Fruit fly (Drosophila melanogaster) whole organism, embryonic: Measurements from ENCODE around the gene Gs2.
A peak's percentile ranks its signal among the peaks of the same experiment; 100 is the strongest.

Source experiments
- ATbp ChIP-seq: fragments of 200-800 bp; sonication (Bioruptor generic); optimal IDR thresholded peaks from 2 replicates; lab custom pipeline; 2017; ENCODE audit warnings: missing biosample characterization, mild to moderate bottlenecking, missing genetic modification characterization, missing genetic modification reagents
- Atf-2 ChIP-seq: fragments of 200-800 bp; sonication (Bioruptor generic); optimal IDR thresholded peaks from 2 replicates; lab custom pipeline; 2016; ENCODE audit warnings: missing biosample characterization, missing genetic modification characterization
- Atf3 ChIP-seq: fragments of 200-800 bp; sonication (Bioruptor generic); optimal IDR thresholded peaks from 3 replicates; lab custom pipeline; 2016; ENCODE audit warnings: missing biosample characterization, missing genetic modification characterization
- B-H1 ChIP-seq: fragments of 200-800 bp; sonication (Bioruptor generic); IDR thresholded peaks from 3 replicates; pipeline ENCODE4 v1.3.6; 2022; ENCODE audit warnings: missing biosample characterization, missing genetic modification characterization
- B-H2 ChIP-seq: fragments of 200-800 bp; sonication (Bioruptor generic); optimal IDR thresholded peaks from 2 replicates; lab custom pipeline; 2018; ENCODE audit warnings: missing biosample characterization, mild to moderate bottlenecking, missing genetic modification characterization
- Bdp1 ChIP-seq: fragments of 200-800 bp; sonication (Bioruptor generic); optimal IDR thresholded peaks from 3 replicates; lab custom pipeline; 2016; ENCODE audit warnings: missing biosample characterization, missing genetic modification characterization
- CG10274 ChIP-seq: fragments of 200-800 bp; sonication (Bioruptor generic); optimal IDR thresholded peaks from 3 replicates; lab custom pipeline; 2017; ENCODE audit warnings: missing biosample characterization, mild to moderate bottlenecking, missing genetic modification characterization
- CG10431 ChIP-seq: fragments of 200-800 bp; sonication (Bioruptor generic); optimal IDR thresholded peaks from 3 replicates; lab custom pipeline; 2018; ENCODE audit warnings: missing biosample characterization, mild to moderate bottlenecking, missing genetic modification characterization
- CG11456 ChIP-seq: fragments of 200-800 bp; sonication (Bioruptor generic); IDR thresholded peaks from 3 replicates; pipeline ENCODE4 v1.3.6; 2022; ENCODE audit warnings: missing biosample characterization, missing genetic modification characterization
- CG11560 ChIP-seq: fragments of 200-800 bp; sonication (Bioruptor generic); IDR thresholded peaks from 3 replicates; pipeline ENCODE4 v1.3.6; 2022; ENCODE audit warnings: missing biosample characterization, missing genetic modification characterization
- CG12219 ChIP-seq: fragments of 200-800 bp; sonication (Bioruptor generic); optimal IDR thresholded peaks from 3 replicates; lab custom pipeline; 2018; ENCODE audit warnings: missing biosample characterization, mild to moderate bottlenecking, missing genetic modification characterization
- CG1233 ChIP-seq: fragments of 200-800 bp; sonication (Bioruptor generic); optimal IDR thresholded peaks from 4 replicates; lab custom pipeline; 2018; ENCODE audit warnings: missing biosample characterization, mild to moderate bottlenecking, missing genetic modification characterization
- CG12769 ChIP-seq: fragments of 200-800 bp; sonication (Bioruptor generic); optimal IDR thresholded peaks from 2 replicates; lab custom pipeline; 2019; ENCODE audit warnings: missing biosample characterization, mild to moderate bottlenecking, missing genetic modification characterization, moderate library complexity
- CG13894 ChIP-seq: fragments of 200-800 bp; sonication (Bioruptor generic); optimal IDR thresholded peaks from 3 replicates; lab custom pipeline; 2018; ENCODE audit warnings: missing biosample characterization, mild to moderate bottlenecking, missing genetic modification characterization, moderate library complexity
- CG14014 ChIP-seq: fragments of 200-800 bp; sonication (Bioruptor generic); IDR thresholded peaks from 2 replicates; pipeline ENCODE4 v1.3.6; 2022; ENCODE audit warnings: missing biosample characterization, missing genetic modification characterization
- CG14667 ChIP-seq: fragments of 200-800 bp; sonication (Bioruptor generic); IDR thresholded peaks from 2 replicates; pipeline ENCODE4 v1.3.6; 2022; ENCODE audit warnings: missing biosample characterization, missing genetic modification characterization
- CG17385 ChIP-seq: fragments of 200-800 bp; sonication (Bioruptor generic); optimal IDR thresholded peaks from 3 replicates; lab custom pipeline; 2018; ENCODE audit warnings: missing biosample characterization, mild to moderate bottlenecking, missing genetic modification characterization
- CG2199 ChIP-seq: fragments of 200-800 bp; sonication (Bioruptor generic); IDR thresholded peaks from 3 replicates; pipeline ENCODE4 v1.3.6; 2022; ENCODE audit warnings: missing biosample characterization, missing genetic modification characterization
- CG30403 ChIP-seq: fragments of 200-800 bp; sonication (Bioruptor generic); optimal IDR thresholded peaks from 3 replicates; lab custom pipeline; 2016; ENCODE audit warnings: missing biosample characterization, missing genetic modification characterization
- CG3995 ChIP-seq: fragments of 200-800 bp; sonication (Bioruptor generic); optimal IDR thresholded peaks from 3 replicates; lab custom pipeline; 2016; ENCODE audit warnings: missing biosample characterization, missing genetic modification characterization
- CG42726 ChIP-seq: fragments of 200-800 bp; sonication (Bioruptor generic); IDR thresholded peaks from 2 replicates; pipeline ENCODE4 v1.3.6; 2022; ENCODE audit warnings: missing biosample characterization, missing genetic modification characterization; ENCODE audit not compliant: partially characterized antibody
- CG4328 ChIP-seq: fragments of 200-800 bp; sonication (Bioruptor generic); optimal IDR thresholded peaks from 3 replicates; lab custom pipeline; 2017; ENCODE audit warnings: missing biosample characterization, missing genetic modification reagents, missing genetic modification characterization
- CG6175 ChIP-seq: fragments of 200-800 bp; sonication (Bioruptor generic); IDR thresholded peaks from 3 replicates; pipeline ENCODE4 v1.3.6; 2022; ENCODE audit warnings: missing biosample characterization, missing genetic modification characterization
- CG6854 ChIP-seq: fragments of 200-800 bp; sonication (Bioruptor generic); optimal IDR thresholded peaks from 3 replicates; lab custom pipeline; 2017; ENCODE audit warnings: missing biosample characterization, mild to moderate bottlenecking, missing genetic modification characterization
- CG7786 ChIP-seq: fragments of 200-800 bp; sonication (Bioruptor generic); optimal IDR thresholded peaks from 2 replicates; lab custom pipeline; 2016; ENCODE audit warnings: missing biosample characterization, missing genetic modification characterization
- CG7839 ChIP-seq: fragments of 200-800 bp; sonication (Bioruptor generic); optimal IDR thresholded peaks from 3 replicates; lab custom pipeline; 2018; ENCODE audit warnings: missing biosample characterization, mild to moderate bottlenecking, missing genetic modification characterization, moderate library complexity
- CG7928 ChIP-seq: fragments of 200-800 bp; sonication (Bioruptor generic); optimal IDR thresholded peaks from 2 replicates; lab custom pipeline; 2017; ENCODE audit warnings: missing biosample characterization, mild to moderate bottlenecking, missing genetic modification characterization
- CG8478 ChIP-seq: fragments of >200 bp; optimal IDR thresholded peaks from 2 replicates; lab custom pipeline; 2018
- D19B ChIP-seq: fragments of 200-800 bp; sonication (Bioruptor generic); optimal IDR thresholded peaks from 2 replicates; lab custom pipeline; 2017; ENCODE audit warnings: missing biosample characterization, mild to moderate bottlenecking, missing genetic modification characterization
- Drgx ChIP-seq: fragments of 200-800 bp; sonication (Bioruptor generic); IDR thresholded peaks from 2 replicates; pipeline ENCODE4 v1.3.6; 2022; ENCODE audit warnings: missing biosample characterization, missing genetic modification characterization
- Ets65A ChIP-seq: fragments of 200-800 bp; sonication (Bioruptor generic); peaks from one replicate; lab custom pipeline; 2016; ENCODE audit warnings: missing biosample characterization, missing genetic modification characterization
- Hr51 ChIP-seq, 2 experiments: fragments of 200-800 bp; sonication (Bioruptor generic); optimal IDR thresholded peaks; 2 replicates in 1 of 2; 3 replicates in 1 of 2; lab custom pipeline; 2016 to 2018; ENCODE audit warnings: missing biosample characterization in 2 of 2, missing genetic modification characterization in 2 of 2, mild to moderate bottlenecking in 1 of 2, moderate library complexity in 1 of 2
- Kr ChIP-seq: fragments of 200-800 bp; sonication (Bioruptor generic); optimal IDR thresholded peaks from 2 replicates; lab custom pipeline; 2017; ENCODE audit warnings: missing biosample characterization, mild to moderate bottlenecking, missing genetic modification characterization
- Lhr ChIP-seq: fragments of 200-800 bp; sonication (Bioruptor generic); optimal IDR thresholded peaks from 3 replicates; lab custom pipeline; 2017; ENCODE audit warnings: mild to moderate bottlenecking, missing biosample characterization, missing genetic modification reagents, missing genetic modification characterization
- MESR4 ChIP-seq: fragments of 200-800 bp; sonication (Bioruptor generic); optimal IDR thresholded peaks from 2 replicates; lab custom pipeline; 2018; ENCODE audit warnings: missing biosample characterization, mild to moderate bottlenecking, missing genetic modification characterization, moderate library complexity
- Oaz ChIP-seq: fragments of 200-800 bp; sonication (Bioruptor generic); IDR thresholded peaks from 2 replicates; pipeline ENCODE4 v1.3.6; 2022; ENCODE audit warnings: missing biosample characterization, missing genetic modification characterization
- Sry-δ ChIP-seq: fragments of 200-800 bp; sonication (Bioruptor generic); optimal IDR thresholded peaks from 2 replicates; lab custom pipeline; 2016; ENCODE audit warnings: missing biosample characterization, missing genetic modification characterization
- Stat92E ChIP-seq, 3 experiments: fragments of >200 bp in 2 of 3; fragments of 200-800 bp in 1 of 3; sonication (Bioruptor generic) in 1 of 3; optimal IDR thresholded peaks; 2 replicates each; lab custom pipeline; 2017 to 2019; ENCODE audit warnings: missing biosample characterization in 3 of 3, missing genetic modification characterization in 3 of 3, mild to moderate bottlenecking in 1 of 3, moderate library complexity in 1 of 3
- ap ChIP-seq: fragments of 200-800 bp; sonication (Bioruptor generic); IDR thresholded peaks from 2 replicates; pipeline ENCODE4 v1.3.6; 2022; ENCODE audit warnings: missing biosample characterization, missing genetic modification characterization
- chn ChIP-seq: fragments of 200-800 bp; sonication (Bioruptor generic); optimal IDR thresholded peaks from 2 replicates; lab custom pipeline; 2016; ENCODE audit warnings: missing biosample characterization, missing genetic modification characterization
- ci ChIP-seq: fragments of 200-800 bp; sonication (Bioruptor generic); IDR thresholded peaks from 3 replicates; pipeline ENCODE4 v1.3.6; 2022; ENCODE audit warnings: missing biosample characterization, missing genetic modification characterization
- eve ChIP-seq, 2 experiments: fragments of >200 bp; optimal IDR thresholded peaks; 2 replicates each; lab custom pipeline; 2017; ENCODE audit warnings: missing biosample characterization in 2 of 2, missing genetic modification characterization in 2 of 2
- ewg ChIP-seq: fragments of 200-800 bp; sonication (Bioruptor generic); optimal IDR thresholded peaks from 3 replicates; lab custom pipeline; 2017; ENCODE audit warnings: mild to moderate bottlenecking, missing biosample characterization, missing genetic modification reagents, missing genetic modification characterization
- fd102C ChIP-seq: fragments of 200-800 bp; sonication (Bioruptor generic); optimal IDR thresholded peaks from 2 replicates; lab custom pipeline; 2018; ENCODE audit warnings: missing biosample characterization, mild to moderate bottlenecking, missing genetic modification characterization, moderate library complexity
- grau ChIP-seq: fragments of 200-800 bp; optimal IDR thresholded peaks from 3 replicates; lab custom pipeline; 2019; ENCODE audit warnings: missing biosample characterization, mild to moderate bottlenecking, missing genetic modification characterization, moderate library complexity
- hb ChIP-seq: fragments of 200-800 bp; sonication (Bioruptor generic); IDR thresholded peaks from 3 replicates; pipeline ENCODE4 v1.3.6; 2022; ENCODE audit warnings: missing biosample characterization, missing genetic modification characterization; ENCODE audit not compliant: partially characterized antibody
- oc ChIP-seq: fragments of 200-800 bp; sonication (Bioruptor generic); optimal IDR thresholded peaks from 2 replicates; lab custom pipeline; 2018; ENCODE audit warnings: missing biosample characterization, mild to moderate bottlenecking, missing genetic modification characterization, moderate library complexity
- pan ChIP-seq, 4 experiments: fragments of >200 bp in 3 of 4; fragments of 200-800 bp in 1 of 4; sonication (Bioruptor generic) in 1 of 4; optimal IDR thresholded peaks in 3 of 4; IDR thresholded peaks in 1 of 4; 2 replicates each; pipeline versions ENCODE4 v1.3.6 to Lab custom; 2017 to 2022; ENCODE audit warnings: missing biosample characterization in 2 of 4, missing genetic modification characterization in 2 of 4, mixed read lengths in 1 of 4
- pfk ChIP-seq: fragments of 200-800 bp; sonication (Bioruptor generic); optimal IDR thresholded peaks from 2 replicates; lab custom pipeline; 2018; ENCODE audit warnings: missing biosample characterization, mild to moderate bottlenecking, missing genetic modification characterization, moderate library complexity
- prd ChIP-seq, 3 experiments: fragments of >200 bp in 2 of 3; fragments of 200-800 bp in 1 of 3; sonication (Bioruptor generic) in 1 of 3; optimal IDR thresholded peaks in 2 of 3; IDR thresholded peaks in 1 of 3; 2 replicates in 2 of 3; 3 replicates in 1 of 3; pipeline versions ENCODE4 v1.3.6 to Lab custom; 2017 to 2022; ENCODE audit warnings: missing biosample characterization in 1 of 3, missing genetic modification characterization in 1 of 3
- sisA ChIP-seq: fragments of 200-800 bp; sonication (Bioruptor generic); IDR thresholded peaks from 2 replicates; pipeline ENCODE4 v1.3.6; 2022; ENCODE audit warnings: missing biosample characterization, missing genetic modification characterization

The Gs2 gene

DNA sequence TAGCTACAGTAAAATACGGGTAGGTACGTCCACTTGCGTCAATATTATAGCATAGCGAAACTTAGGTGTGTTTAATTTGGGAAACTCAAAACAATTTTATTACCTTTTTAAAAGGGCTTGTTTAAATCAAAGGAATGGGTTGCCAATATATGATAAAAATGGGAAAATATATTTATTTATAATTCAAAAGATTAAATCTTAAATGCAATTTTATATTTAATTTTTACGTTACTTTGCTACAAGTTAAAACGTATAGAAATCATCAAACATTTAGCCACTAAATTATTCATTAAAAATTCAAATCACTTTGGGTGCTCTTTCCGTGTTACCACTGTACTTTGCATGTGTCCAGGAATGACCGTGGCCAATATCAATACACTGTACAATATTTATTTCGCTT is 18.3 kb downstream of the Gs2 start (continued):
- no peak for TF ChIP-seq CG13894 (tag; lab: Kevin White, UChicago)
- peak; percentile 43 for TF ChIP-seq CG30403 (GFP tag; lab: Kevin White, UChicago)
- TF ChIP-seq CG42726 (GFP tag; lab: Robert Waterston, UW): no peak
- no peak for TF ChIP-seq CG4328 (GFP tag; lab: Kevin White, UChicago)
- TF ChIP-seq Kr: no peak
- no peak for TF ChIP-seq CG12219
- no peak for TF ChIP-seq chn (GFP tag; lab: Kevin White, UChicago)
- no peak for TF ChIP-seq MESR4
- TF ChIP-seq Oaz: no peak
- TF ChIP-seq Atf-2 (GFP tag; lab: Kevin White, UChicago): no peak
- TF ChIP-seq B-H2 (GFP tag; lab: Kevin White, UChicago): no peak
- no peak for TF ChIP-seq Bdp1 (GFP tag; lab: Kevin White, UChicago)
- TF ChIP-seq ci (GFP tag; lab: Robert Waterston, UW): no peak
- TF ChIP-seq ewg (GFP tag; lab: Kevin White, UChicago): no peak
- TF ChIP-seq D19B (GFP tag; lab: Kevin White, UChicago): no peak
- no peak for TF ChIP-seq pan (optimal IDR thresholded peaks at IDR 0.05; lab: Kevin White, UChicago)
- TF ChIP-seq pan (GFP tag; optimal IDR thresholded peaks at IDR 0.05 in 1 of 2, IDR thresholded peaks at IDR 0.05 in 1 of 2): peak in 1 of 2 experiments; percentile 4
- TF ChIP-seq fd102C: no peak
- no peak for TF ChIP-seq CG7786 (GFP tag; lab: Kevin White, UChicago)
- no peak for TF ChIP-seq B-H1 (GFP tag; lab: Robert Waterston, UW)
- TF ChIP-seq pfk: no peak
- TF ChIP-seq CG3995: no peak
- TF ChIP-seq CG11560 (tag; lab: Robert Waterston, UW): no peak
- TF ChIP-seq prd (optimal IDR thresholded peaks at IDR 0.05; lab: Kevin White, UChicago): no peak
- TF ChIP-seq prd (GFP tag; IDR thresholded peaks at IDR 0.05; lab: Robert Waterston, UW): no peak
- no peak for TF ChIP-seq oc (tag; lab: Kevin White, UChicago)
- no peak for TF ChIP-seq CG10431 (GFP tag; lab: Kevin White, UChicago)
- peak; percentile 6 for TF ChIP-seq CG1233 (GFP tag; lab: Kevin White, UChicago)
- no peak for TF ChIP-seq CG6175
- TF ChIP-seq CG12769 (tag; lab: Kevin White, UChicago): no peak
- no peak for TF ChIP-seq ATbp (GFP tag; lab: Kevin White, UChicago)
- TF ChIP-seq CG14667 (GFP tag; lab: Robert Waterston, UW): no peak
- TF ChIP-seq Drgx: no peak
- no peak for TF ChIP-seq Ets65A (GFP tag; lab: Kevin White, UChicago)
- TF ChIP-seq CG17385: peak; percentile 47
- no peak for TF ChIP-seq CG11456 (GFP tag; lab: Robert Waterston, UW)
- no peak for TF ChIP-seq sisA (GFP tag; lab: Robert Waterston, UW)
- no peak for TF ChIP-seq eve (GFP tag; optimal IDR thresholded peaks at IDR 0.05; lab: Kevin White, UChicago)
- TF ChIP-seq Stat92E (GFP tag; optimal IDR thresholded peaks at IDR 0.05; lab: Kevin White, UChicago): no peak
- TF ChIP-seq CG6854 (GFP tag; lab: Kevin White, UChicago): no peak
- TF ChIP-seq ap (GFP tag; lab: Robert Waterston, UW): no peak
- no peak for TF ChIP-seq CG10274 (GFP tag; lab: Kevin White, UChicago)
- no peak for TF ChIP-seq Lhr (GFP tag; lab: Kevin White, UChicago)
- TF ChIP-seq CG7928 (GFP tag; lab: Kevin White, UChicago): no peak
- no peak for TF ChIP-seq hb (GFP tag; lab: Robert Waterston, UW)
- no peak for TF ChIP-seq CG8478
- TF ChIP-seq Atf3 (GFP tag; lab: Kevin White, UChicago): no peak
- no peak for TF ChIP-seq CG2199 (GFP tag; lab: Robert Waterston, UW)
- no peak; the same call in 1 of the 2 replicates for TF ChIP-seq CG14014 (GFP tag; lab: Robert Waterston, UW)
- TF ChIP-seq Sry-δ (GFP tag; lab: Kevin White, UChicago): no peak
- TF ChIP-seq CG7839 (tag; lab: Kevin White, UChicago): peak; percentile 52
- TF ChIP-seq Hr51 (GFP tag; optimal IDR thresholded peaks at IDR 0.05; lab: Kevin White, UChicago): peak in 1 of 2 experiments; percentile 60
- TF ChIP-seq grau (tag; lab: Kevin White, UChicago): peak; percentile 85
